Worm (Caenorhabditis elegans) whole organism, dauer: Measurements from ENCODE around the gene C18A3.7.
"Not testable (repeated sequence)": the region's sequence is repeated elsewhere in the genome, so short reads cannot be mapped to it uniquely, and the experiment has no call there.

Experiments used
- unc-62 ChIP-seq: sonication (generic microtip); optimal IDR thresholded peaks from 2 replicates; lab custom pipeline; 2017; ENCODE audit warnings: missing biosample characterization, missing genetic modification reagents, missing genetic modification characterization

The C18A3.7 gene

DNA sequence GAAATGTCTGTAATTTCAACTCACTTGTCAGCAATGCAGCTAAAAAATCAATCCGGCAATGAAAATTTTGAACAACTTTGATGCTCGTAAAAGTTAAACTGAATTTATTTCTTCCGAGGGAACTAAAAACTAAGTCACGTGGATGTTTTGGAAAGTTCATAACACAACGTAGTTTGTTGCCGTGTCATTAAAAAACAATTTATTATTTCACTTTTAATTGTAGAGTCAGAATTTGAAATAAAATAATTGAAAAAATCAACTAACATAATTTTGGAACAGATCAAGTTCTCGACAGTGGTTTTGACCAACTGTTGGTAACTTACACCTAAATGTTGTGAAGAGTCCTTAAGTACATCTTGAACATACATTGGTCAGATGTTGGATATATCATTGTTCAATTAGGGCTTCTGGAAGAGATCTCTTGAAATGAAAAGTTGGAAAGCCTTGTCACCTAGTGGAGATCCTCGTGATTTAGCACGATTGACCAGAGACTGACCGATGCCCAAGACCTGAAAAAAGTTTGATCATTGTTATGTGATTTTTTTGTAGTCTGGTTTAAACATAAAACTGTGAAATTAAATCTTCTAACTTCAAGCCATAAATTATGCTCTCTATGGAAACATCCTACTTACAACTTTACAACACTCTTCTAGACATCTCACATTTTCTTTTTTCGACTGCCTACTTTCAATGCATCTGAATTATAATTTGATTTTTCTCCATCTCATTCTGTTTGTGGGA is at the start of gene C18A3.7, which contains the start of gene C18A3.11:
Gene C18A3.7 (minus strand): TSS at position 101 of the 741 bp plus-strand sequence.
Gene C18A3.11 (plus strand): TSS at position 691 of the 741 bp plus-strand sequence.
- no peak for TF ChIP-seq unc-62 (GFP tag; lab: Kevin White, UChicago)

DNA sequence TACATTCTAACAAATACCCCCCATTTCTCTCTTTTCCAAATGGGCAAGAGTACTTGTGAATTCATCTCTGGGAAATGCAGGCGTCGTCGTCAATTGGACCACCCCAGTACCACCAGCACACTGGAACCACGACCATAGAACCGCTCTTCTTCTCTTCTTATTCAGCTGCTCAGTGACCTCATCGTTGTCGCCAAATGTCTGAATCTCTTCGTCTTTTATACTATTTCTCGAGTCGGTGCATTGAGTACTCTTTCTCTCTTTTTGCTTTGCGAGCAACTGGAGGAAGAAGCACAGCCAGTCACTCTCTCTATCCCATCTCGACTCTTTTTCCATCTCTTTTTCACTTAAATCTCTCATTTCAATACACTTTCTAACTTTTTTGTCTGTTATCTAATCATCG is 49.6 kb upstream of the C18A3.7 start:
- TF ChIP-seq unc-62 (GFP tag; lab: Kevin White, UChicago) = no peak

DNA sequence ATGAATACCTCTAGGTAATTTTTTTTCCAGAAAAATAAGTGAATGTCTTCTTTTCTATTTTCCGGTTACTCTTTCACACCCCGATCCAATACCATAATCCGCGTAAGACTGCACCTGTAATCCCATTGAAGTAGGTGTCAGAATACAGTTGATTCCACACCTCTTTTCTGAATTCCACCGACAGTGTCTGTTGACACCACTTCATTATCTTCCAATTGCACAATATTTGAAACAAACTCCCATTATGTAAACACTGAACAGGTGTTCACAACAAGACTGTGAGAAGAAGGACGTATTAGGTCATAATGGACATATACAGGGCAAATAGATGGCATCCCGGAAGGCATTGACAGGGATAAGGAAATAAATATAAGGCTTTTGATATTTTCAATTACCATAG is 47.1 kb upstream of the C18A3.7 start:
- TF ChIP-seq unc-62 (GFP tag; lab: Kevin White, UChicago) = no peak

DNA sequence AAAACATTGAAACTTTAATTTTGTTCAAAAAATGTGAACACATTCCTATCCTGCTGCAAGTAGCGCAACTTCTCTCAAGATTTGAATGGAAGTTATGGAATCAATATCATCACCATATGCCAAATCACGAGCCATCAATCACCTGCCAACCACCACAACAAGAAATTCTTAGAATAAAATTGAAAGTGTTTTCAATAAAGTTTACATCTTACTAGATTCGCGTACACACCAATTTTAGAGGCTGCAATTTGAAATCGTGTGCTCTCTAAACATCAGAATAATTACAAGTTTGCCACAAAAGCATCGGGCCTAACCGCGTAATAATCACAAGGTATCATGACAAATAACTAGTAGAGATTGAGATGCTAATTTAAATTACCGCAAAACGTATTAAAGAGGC is 44.6 kb upstream of the C18A3.7 start:
- TF ChIP-seq unc-62 (GFP tag; lab: Kevin White, UChicago) = no peak

DNA sequence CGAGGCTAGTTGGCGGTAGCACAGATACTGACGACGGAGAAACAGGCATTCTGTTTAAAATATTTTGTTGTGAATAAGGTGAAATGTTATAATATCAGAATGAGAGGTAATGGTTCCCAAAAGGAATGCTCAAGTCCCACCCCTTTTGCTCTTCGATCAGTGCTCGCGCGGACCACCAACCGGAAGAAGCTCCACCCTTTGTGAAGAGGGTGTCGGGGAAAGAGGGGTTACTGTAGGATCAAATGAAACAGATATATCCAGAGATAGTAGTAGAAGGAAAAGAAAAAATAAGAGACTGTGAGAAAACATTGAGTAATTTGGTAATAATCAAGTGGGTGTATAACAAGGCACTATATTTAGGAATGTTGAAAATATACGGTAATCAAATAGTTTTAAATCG is 43.9 kb upstream of the C18A3.7 start, which contains the start of the genes dmd-5 and F10C1.1:
Gene dmd-5 (minus strand): TSS at position 101 of the 400 bp plus-strand sequence.
Gene F10C1.1 (plus strand): TSS at position 110 of the 400 bp plus-strand sequence.
- no peak for TF ChIP-seq unc-62 (GFP tag; lab: Kevin White, UChicago)

DNA sequence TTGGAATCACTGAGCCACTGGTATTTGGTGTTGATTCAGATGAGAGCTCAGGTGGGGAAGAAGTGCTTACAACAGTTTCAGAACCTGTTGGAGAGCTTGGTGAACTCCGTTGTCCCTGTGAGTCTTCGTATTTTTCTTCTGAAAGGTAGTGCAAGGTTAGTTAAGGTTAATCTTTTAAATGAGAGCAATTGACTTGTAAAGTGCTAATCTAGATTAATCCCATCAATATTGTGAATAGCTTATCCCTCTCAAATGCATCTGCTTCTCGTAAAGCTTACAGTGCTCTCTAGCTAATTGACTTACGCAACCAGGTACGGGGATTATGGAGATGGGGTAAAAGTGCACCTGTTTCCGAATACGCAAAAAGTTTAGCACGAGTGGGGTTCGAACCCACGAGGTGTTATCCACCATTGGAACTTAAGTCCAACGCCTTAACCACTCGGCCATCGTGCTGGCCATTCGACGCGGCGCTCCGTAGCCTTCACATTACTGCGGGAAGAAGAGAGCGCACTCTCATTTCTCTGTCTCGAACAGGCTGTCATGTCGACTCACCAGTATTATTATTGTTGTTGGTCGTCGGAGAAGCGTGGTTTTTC is 42.4 kb upstream of the C18A3.7 start:
- TF ChIP-seq unc-62 (GFP tag; lab: Kevin White, UChicago) = no peak

DNA sequence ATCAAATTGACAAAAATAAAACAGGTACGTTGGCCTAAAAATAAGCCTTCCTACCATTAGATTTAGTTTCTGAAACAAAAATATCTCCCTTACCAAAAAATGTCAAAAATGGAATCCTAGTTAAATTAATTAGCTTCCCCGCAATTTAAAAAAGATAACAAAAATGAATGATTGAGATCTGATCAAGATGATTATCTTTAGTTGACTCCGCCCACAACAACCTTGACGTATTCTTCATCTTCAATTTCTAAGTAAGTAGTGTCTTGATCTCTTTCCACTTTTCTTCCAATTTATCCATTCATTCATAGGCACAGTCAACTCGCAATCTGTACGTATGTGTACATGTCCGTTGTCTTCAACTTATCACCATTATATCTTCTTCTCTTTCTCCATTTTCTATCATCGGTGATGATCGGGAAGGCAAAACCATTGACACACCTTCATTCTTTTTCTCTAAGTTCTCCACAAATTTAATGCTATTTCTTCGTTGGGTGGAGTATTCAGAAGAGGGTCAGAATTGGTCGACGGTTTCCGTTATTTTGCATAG is 38.1 kb upstream of the C18A3.7 start:
- no peak for TF ChIP-seq unc-62 (GFP tag; lab: Kevin White, UChicago)

DNA sequence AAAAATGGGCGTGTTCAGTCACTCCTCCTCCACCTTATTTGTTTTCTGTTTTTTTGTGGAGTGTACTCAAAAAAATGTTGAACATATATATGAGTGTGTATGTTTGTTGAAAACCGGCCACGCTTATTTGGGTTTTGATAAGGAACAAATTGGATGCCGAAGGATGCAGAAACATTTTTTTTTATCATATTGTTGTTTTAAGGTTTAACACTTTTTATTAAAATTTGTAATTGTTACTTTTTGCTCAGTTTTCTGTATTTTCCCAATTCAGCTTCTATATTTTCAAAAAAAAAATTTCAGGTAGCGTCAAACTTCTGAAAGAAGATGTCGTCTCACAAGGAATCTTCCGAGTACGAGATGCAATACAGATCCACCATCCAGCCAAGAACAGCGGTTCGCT is 35.1 kb upstream of the C18A3.7 start, which contains the start of gene ifb-1:
Gene ifb-1 (plus strand): TSS at position 301 of the 400 bp plus-strand sequence.
- TF ChIP-seq unc-62 (GFP tag; lab: Kevin White, UChicago) = no peak

DNA sequence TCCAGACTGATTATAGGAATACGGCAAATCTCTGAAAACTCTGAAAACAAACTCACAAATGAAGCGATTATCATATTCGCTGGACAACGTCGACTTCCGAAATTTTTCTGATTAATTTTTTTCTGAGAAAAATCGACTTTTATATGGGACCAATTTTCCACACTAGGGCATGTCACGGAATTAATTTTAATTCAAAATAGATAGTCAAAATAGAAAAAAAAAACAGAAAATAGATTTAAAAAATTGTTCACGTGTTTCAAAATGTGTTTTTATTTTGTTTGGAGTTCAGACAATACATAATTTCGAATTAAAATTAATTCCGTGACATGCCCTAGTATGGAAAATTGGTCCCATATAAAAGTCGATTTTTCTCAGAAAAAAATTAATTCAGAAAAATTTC is 27.4 kb upstream of the C18A3.7 start, which contains the start of the genes F10C1.3 and F10C1.23:
Gene F10C1.3 (minus strand): TSS at position 101 of the 400 bp plus-strand sequence.
Gene F10C1.23 (plus strand): TSS at position 385 of the 400 bp plus-strand sequence.
- TF ChIP-seq unc-62 (GFP tag; lab: Kevin White, UChicago) = not testable (repeated sequence)

DNA sequence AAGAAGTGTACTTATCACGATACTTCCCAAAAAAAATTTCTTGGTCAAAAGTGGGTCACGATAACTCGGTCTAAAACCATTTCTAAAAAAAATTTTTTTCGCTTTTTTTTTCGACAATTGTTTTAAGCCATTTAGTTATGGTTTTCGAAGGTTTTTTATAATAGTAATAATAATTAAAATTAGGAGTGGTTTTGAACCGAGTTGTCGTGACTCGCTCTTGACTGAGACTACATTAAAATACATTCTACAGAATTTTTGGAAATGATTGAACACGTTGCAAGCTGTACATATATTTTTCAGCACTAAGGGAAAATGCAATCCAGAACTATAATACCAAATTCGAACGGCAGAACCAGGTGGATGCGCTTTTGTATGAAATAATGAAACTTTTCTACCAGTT is 23.9 kb upstream of the C18A3.7 start, which contains the start of gene F10C1.8:
Gene F10C1.8 (plus strand): TSS at position 301 of the 400 bp plus-strand sequence.
- TF ChIP-seq unc-62 (GFP tag; lab: Kevin White, UChicago) = no peak

DNA sequence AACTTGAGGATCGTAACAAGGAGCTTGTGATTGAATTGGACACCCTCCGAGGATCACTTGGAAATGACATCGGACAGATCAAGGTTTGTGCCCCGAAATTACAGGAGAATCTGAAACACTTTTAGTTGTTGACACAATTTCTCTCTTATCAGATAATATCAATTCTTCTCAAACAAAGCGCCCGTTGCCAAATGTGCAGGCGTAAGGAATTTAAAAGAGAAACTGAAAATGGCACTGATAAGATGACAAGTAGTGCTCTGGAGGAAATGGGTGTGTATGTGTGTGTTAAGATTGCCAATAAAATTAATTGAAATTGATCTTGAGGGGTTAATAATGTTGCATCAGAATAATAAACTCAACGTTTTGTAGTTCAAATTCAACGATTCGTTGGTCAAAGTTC is 21.1 kb upstream of the C18A3.7 start:
- TF ChIP-seq unc-62 (GFP tag; lab: Kevin White, UChicago) = no peak

DNA sequence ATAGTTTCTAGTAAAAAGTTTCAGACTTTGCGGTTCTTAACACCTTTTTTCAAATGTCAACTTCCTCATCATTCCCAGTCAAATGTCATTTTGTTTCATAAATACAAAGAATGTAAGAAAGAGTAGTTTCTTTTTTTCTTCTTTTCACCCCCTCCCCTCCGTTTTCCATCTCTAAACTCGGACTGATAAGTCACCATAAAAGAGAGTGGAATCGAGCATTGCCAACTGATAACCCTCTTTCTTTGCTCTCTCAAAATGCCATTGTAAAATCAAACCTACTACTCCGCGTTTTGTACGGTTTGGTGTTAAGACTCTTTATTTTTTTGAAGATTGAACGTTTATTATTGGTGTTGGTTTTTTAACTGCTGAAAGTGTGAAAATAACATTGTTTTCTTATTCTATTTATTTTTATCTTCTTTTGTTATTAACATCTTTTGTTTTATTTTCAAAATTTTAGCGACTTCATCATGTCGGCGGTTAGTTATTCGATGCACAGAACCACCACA is 19.5 kb upstream of the C18A3.7 start, which contains the start of gene ifb-2:
Gene ifb-2 (plus strand): TSS at position 456 of the 506 bp plus-strand sequence.
- no peak for TF ChIP-seq unc-62 (GFP tag; lab: Kevin White, UChicago)

DNA sequence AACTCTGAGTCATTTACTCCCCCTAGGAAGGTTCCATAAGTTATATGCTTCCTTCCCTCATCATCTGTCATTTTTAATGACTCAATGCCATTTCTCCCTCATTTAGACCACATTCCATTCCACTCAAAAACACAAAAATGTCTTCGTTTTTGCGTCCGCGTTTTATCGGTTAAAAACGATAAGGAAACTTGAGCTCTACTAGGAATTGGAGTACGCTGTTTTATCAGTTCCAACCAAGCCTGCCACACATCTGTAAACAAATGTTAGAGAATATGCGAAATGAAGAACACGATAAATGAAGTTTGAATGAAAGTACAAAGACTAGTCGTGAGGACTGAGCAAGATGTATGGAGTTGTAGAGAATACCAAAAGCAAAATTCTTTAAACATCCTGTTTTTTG is 18.2 kb upstream of the C18A3.7 start:
- no peak for TF ChIP-seq unc-62 (GFP tag; lab: Kevin White, UChicago)

DNA sequence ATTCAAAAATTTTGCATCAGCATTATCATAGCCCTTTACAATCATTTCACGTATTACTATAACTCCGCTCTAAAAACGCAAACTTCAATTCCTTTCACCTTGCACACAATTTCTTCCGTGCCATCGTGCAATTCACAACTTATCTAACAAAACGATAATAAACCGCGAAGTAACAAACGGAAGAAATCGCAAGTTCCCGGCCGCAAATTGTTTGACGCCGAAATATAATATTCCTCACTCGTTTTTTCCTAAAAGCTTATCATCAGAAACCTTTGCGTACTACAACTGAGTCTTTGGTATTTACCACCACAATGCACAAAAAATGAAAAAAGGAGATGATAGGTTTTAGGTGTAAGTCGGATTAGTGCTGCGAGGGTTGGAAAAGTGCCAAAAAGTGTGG is 17.1 kb upstream of the C18A3.7 start:
- no peak for TF ChIP-seq unc-62 (GFP tag; lab: Kevin White, UChicago)

DNA sequence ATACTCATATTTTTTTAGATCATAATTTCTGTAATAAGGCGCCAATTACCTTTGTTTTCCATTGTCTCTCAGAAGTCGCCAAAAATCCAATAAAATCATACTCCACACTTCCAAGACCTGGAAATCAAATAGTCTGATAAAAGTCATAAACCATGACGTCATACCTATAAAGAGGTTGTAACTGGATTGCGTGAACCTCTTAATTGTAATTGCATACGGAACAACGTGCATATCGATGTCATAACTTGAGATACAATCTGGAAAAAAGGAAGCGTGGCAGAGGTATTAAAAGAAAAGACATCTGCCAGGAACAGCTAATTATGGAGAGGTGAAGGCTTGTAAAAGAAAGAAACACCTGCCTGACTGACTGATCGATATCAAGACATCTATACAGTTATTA is 14.8 kb upstream of the C18A3.7 start, which contains the start of gene F10C1.9:
Gene F10C1.9 (minus strand): TSS at position 197 of the 400 bp plus-strand sequence.
- TF ChIP-seq unc-62 (GFP tag; lab: Kevin White, UChicago) = no peak

DNA sequence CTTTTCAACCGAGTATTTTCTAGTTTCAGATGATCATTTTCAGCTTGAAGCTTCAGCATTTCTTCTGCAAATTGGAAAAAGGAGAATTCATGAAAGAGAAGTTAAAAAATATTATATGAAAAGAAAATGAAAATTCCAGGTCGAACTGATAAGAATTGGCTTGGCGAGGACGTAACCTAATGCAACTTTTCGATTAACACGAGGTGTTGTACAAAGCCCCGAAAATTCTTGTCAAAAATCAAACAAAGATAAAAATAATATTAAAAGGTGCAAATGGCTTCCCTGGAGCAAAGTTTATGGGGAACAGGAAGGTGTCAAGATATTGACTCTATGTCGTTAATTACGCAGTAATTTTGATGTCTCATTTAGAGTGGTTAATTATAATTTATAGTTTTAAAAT is 14.1 kb upstream of the C18A3.7 start:
- no peak for TF ChIP-seq unc-62 (GFP tag; lab: Kevin White, UChicago)
